Fruit fly (Drosophila melanogaster): ENCODE measurements around the gene CG45080.

Gene CG45080

DNA sequence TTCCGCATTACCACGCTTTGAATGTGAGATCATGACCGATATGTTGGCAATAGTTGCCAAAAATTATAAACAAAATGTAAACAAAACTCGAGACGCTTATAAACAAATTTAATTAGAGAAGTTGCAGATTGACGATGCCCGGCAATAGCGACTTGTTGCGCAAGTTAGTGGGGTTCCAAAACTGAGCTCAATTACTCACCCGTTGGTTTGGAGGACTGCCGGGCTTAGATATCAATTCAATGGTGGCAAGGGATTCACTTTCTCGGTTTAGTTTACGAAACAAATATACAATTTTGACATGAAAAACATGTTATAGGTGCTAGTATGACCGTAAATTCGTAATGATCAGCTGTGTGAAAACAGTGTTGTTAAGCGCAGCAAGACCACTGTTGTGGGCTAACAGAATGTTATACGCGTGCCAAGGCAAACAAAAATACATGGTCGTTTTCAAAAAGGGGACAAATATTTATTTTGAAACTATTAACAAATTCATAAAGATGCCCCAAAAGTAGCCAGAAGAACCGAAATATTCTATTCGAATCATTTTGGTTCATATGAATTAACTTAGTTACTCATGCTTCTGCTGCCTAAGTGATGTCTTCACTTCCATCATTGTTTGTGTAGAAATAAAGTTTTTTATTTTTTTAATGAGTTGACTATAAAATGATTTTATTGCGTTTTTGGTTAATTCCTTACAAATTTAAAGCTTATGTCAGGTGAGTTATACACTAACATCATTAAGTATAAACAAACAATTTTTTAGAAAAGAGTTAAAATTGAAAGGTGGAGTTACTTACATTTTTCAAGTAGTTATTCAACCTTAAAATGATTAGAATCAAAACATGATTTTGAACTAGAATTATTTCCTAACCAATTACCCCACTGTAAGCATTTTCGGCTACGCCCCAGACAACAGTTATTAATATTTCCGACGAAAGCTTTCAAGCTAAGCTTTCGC, 47.8 kb upstream of the CG45080 start, which contains the start of gene Elp6 (continued):
- TF ChIP-seq Stat92E (GFP tag; optimal IDR thresholded peaks at IDR 0.05) = no peak
- TF ChIP-seq bab2 (GFP tag; optimal IDR thresholded peaks at IDR 0.05) = peak; percentile 39
- TF ChIP-seq CG14050 (GFP tag; IDR thresholded peaks at IDR 0.05) = peak; percentile 18; the same call in 1 of the 3 replicates
- TF ChIP-seq kah (GFP tag; optimal IDR thresholded peaks at IDR 0.05) = no peak
- no peak for TF ChIP-seq gsb-n (tag; optimal IDR thresholded peaks at IDR 0.05)
- peak; percentile 51 for TF ChIP-seq CG12744 (GFP tag; optimal IDR thresholded peaks at IDR 0.05)
- peak; percentile 39; the same call in 1 of the 3 replicates for TF ChIP-seq gce (GFP tag; IDR thresholded peaks at IDR 0.05)
- peak; percentile 68 for TF ChIP-seq ind (GFP tag; optimal IDR thresholded peaks at IDR 0.05)
- no peak for TF ChIP-seq CG12071 (GFP tag; optimal IDR thresholded peaks at IDR 0.05)
- no peak for TF ChIP-seq twi (tag; optimal IDR thresholded peaks at IDR 0.05)
- TF ChIP-seq CG8359 (GFP tag; optimal IDR thresholded peaks at IDR 0.05; ENCODE audit: borderline replicate concordance) = no peak
- TF ChIP-seq bsh (GFP tag; optimal IDR thresholded peaks at IDR 0.05) = peak; percentile 19 to 24
- no peak for TF ChIP-seq Bgb (GFP tag; IDR thresholded peaks at IDR 0.05; ENCODE audit: partially characterized antibody)
- TF ChIP-seq Atf-2 (GFP tag; optimal IDR thresholded peaks at IDR 0.05) = peak; percentile 58
- TF ChIP-seq CG13894 (tag; optimal IDR thresholded peaks at IDR 0.05) = peak; percentile 32
- peak; percentile 57 for TF ChIP-seq odd (GFP tag; optimal IDR thresholded peaks at IDR 0.05)
- no peak for TF ChIP-seq Sry-β (GFP tag; optimal IDR thresholded peaks at IDR 0.05)
- peak; percentile 47 for TF ChIP-seq CG2712 (tag; optimal IDR thresholded peaks at IDR 0.05)
- peak; percentile 35; the same call in 1 of the 2 replicates for TF ChIP-seq al (GFP tag; IDR thresholded peaks at IDR 0.05)
- TF ChIP-seq wor (GFP tag; IDR thresholded peaks at IDR 0.05) = no peak
- TF ChIP-seq stwl (tag; optimal IDR thresholded peaks at IDR 0.05) = peak; percentile 85
- peak; percentile 69 for TF ChIP-seq Sox102F (GFP tag; optimal IDR thresholded peaks at IDR 0.05)
- no peak for TF ChIP-seq fru (optimal IDR thresholded peaks at IDR 0.05)
- TF ChIP-seq CG11560 (tag; IDR thresholded peaks at IDR 0.05) = peak; percentile 32; the same call in 1 of the 3 replicates
- no peak for TF ChIP-seq ab (GFP tag; optimal IDR thresholded peaks at IDR 0.05)
- TF ChIP-seq dmrt11E (tag; optimal IDR thresholded peaks at IDR 0.05) = no peak
- TF ChIP-seq CG12219 (GFP tag; optimal IDR thresholded peaks at IDR 0.05) = peak; percentile 19
- 0 out of 3 replicates have a peak, but pooled peaks have one; percentile 19 for TF ChIP-seq C15 (GFP tag; IDR thresholded peaks at IDR 0.05)
- TF ChIP-seq ash1 (GFP tag; optimal IDR thresholded peaks at IDR 0.05) = no peak
- no peak for TF ChIP-seq corto (GFP tag; optimal IDR thresholded peaks at IDR 0.05)
- TF ChIP-seq emc (GFP tag; optimal IDR thresholded peaks at IDR 0.05) = peak; percentile 48
- no peak for TF ChIP-seq lola (GFP tag; optimal IDR thresholded peaks at IDR 0.05)
- TF ChIP-seq NFAT (GFP tag; IDR thresholded peaks at IDR 0.05) = peak; percentile 78
- TF ChIP-seq trem (tag; optimal IDR thresholded peaks at IDR 0.05) = no peak
- TF ChIP-seq CG4282 (GFP tag; optimal IDR thresholded peaks at IDR 0.05) = no peak
- no peak; the same call in 1 of the 2 replicates for TF ChIP-seq CG13287 (GFP tag; IDR thresholded peaks at IDR 0.05; ENCODE audit: partially characterized antibody)
- no peak for TF ChIP-seq Mes4 (GFP tag; optimal IDR thresholded peaks at IDR 0.05)
- TF ChIP-seq CG7963 (GFP tag; IDR thresholded peaks at IDR 0.05; ENCODE audit: partially characterized antibody) = no peak
- peak; percentile 63 for TF ChIP-seq Drgx (GFP tag; IDR thresholded peaks at IDR 0.05)
- TF ChIP-seq CG17186 (GFP tag; optimal IDR thresholded peaks at IDR 0.05) = no peak
- no peak for TF ChIP-seq en (GFP tag; optimal IDR thresholded peaks at IDR 0.05)
- no peak for TF ChIP-seq HmgD (GFP tag; optimal IDR thresholded peaks at IDR 0.05)
- TF ChIP-seq Atf6 (GFP tag; IDR thresholded peaks at IDR 0.05) = peak; percentile 50; the same call in 1 of the 2 replicates
- TF ChIP-seq Camta (GFP tag; optimal IDR thresholded peaks at IDR 0.05) = peak; percentile 52
- no peak for TF ChIP-seq D (optimal IDR thresholded peaks at IDR 0.05)
- TF ChIP-seq D (GFP tag; optimal IDR thresholded peaks at IDR 0.05) = no peak
- TF ChIP-seq salm (tag; optimal IDR thresholded peaks at IDR 0.05) = no peak
- peak; percentile 4 for TF ChIP-seq NK7.1 (GFP tag; optimal IDR thresholded peaks at IDR 0.05)
